Worm (Caenorhabditis elegans) whole organism, L2 larva: ENCODE data around the gene delm-1.
A peak's percentile ranks its signal among the peaks of the same experiment; 100 is the strongest.

Experiments
- C34F6.9 ChIP-seq: fragments of 150-350 bp; optimal IDR thresholded peaks from 2 replicates; lab custom pipeline; 2014; ENCODE audit warnings: missing biosample characterization, missing genetic modification characterization
- R02D3.7 ChIP-seq: fragments of 150-350 bp; optimal IDR thresholded peaks from 2 replicates; lab custom pipeline; 2014; ENCODE audit warnings: missing biosample characterization, missing genetic modification characterization
- Y55F3AM.14 ChIP-seq: fragments of 200-800 bp; sonication (Bioruptor generic); optimal IDR thresholded peaks from 2 replicates; lab custom pipeline; 2018; ENCODE audit warnings: mild to moderate bottlenecking, missing genetic modification characterization, missing compliant biosample characterization
- ZK546.5 ChIP-seq: sonication (generic microtip); optimal IDR thresholded peaks from 2 replicates; lab custom pipeline; 2017; ENCODE audit warnings: missing biosample characterization, missing genetic modification characterization
- aly-2 ChIP-seq: fragments of 150-350 bp; optimal IDR thresholded peaks from 2 replicates; lab custom pipeline; 2014; ENCODE audit warnings: missing biosample characterization, missing genetic modification characterization
- ama-1 ChIP-seq: fragments of 150-350 bp; optimal IDR thresholded peaks from 2 replicates; lab custom pipeline; 2018; ENCODE audit warnings: inconsistent platforms
- blmp-1 ChIP-seq: sonication (generic microtip); optimal IDR thresholded peaks from 2 replicates; lab custom pipeline; 2017; ENCODE audit warnings: missing genetic modification characterization, mild to moderate bottlenecking, missing compliant biosample characterization, antibody characterized with exemption, moderate library complexity; ENCODE audit not compliant: insufficient read depth
- ceh-16 ChIP-seq: fragments of 150-350 bp; optimal IDR thresholded peaks from 2 replicates; lab custom pipeline; 2014; ENCODE audit warnings: missing biosample characterization, missing genetic modification characterization
- ceh-82 ChIP-seq: fragments of 150-350 bp; optimal IDR thresholded peaks from 2 replicates; lab custom pipeline; 2014; ENCODE audit warnings: missing biosample characterization, missing genetic modification characterization
- crh-2 ChIP-seq: sonication (generic microtip); optimal IDR thresholded peaks from 2 replicates; lab custom pipeline; 2017; ENCODE audit warnings: missing biosample characterization, missing genetic modification characterization
- dmd-4 ChIP-seq: sonication (generic microtip); optimal IDR thresholded peaks from 2 replicates; lab custom pipeline; 2017; ENCODE audit warnings: missing biosample characterization, missing genetic modification characterization
- egl-27 ChIP-seq: sonication (generic microtip); optimal IDR thresholded peaks from 3 replicates; lab custom pipeline; 2017; ENCODE audit warnings: missing biosample characterization, missing genetic modification reagents, missing genetic modification characterization
- elt-1 ChIP-seq: fragments of 150-350 bp; optimal IDR thresholded peaks from 2 replicates; lab custom pipeline; 2014; ENCODE audit warnings: missing biosample characterization, missing genetic modification characterization
- fos-1 ChIP-seq: fragments of 150-350 bp; optimal IDR thresholded peaks from 2 replicates; lab custom pipeline; 2014; ENCODE audit warnings: missing biosample characterization, missing genetic modification characterization
- gmeb-1 ChIP-seq: fragments of 150-350 bp; optimal IDR thresholded peaks from 2 replicates; lab custom pipeline; 2014; ENCODE audit warnings: missing biosample characterization, missing genetic modification characterization
- lin-11 ChIP-seq: fragments of 150-350 bp; sonication (generic microtip); optimal IDR thresholded peaks from 2 replicates; lab custom pipeline; 2014; ENCODE audit warnings: missing biosample characterization, missing genetic modification characterization, inconsistent platforms, mixed read lengths
- lin-13 ChIP-seq: fragments of 150-350 bp; optimal IDR thresholded peaks from 2 replicates; lab custom pipeline; 2014; ENCODE audit warnings: missing biosample characterization, missing genetic modification reagents, missing genetic modification characterization
- lin-39 ChIP-seq: fragments of 150-350 bp; optimal IDR thresholded peaks from 2 replicates; lab custom pipeline; 2014; ENCODE audit warnings: missing biosample characterization, missing genetic modification reagents, missing genetic modification characterization
- lsy-2 ChIP-seq, 2 experiments: fragments of 150-350 bp in 1 of 2; sonication (generic microtip) in 1 of 2; optimal IDR thresholded peaks; 2 replicates each; lab custom pipeline; 2014 to 2017; ENCODE audit warnings: missing biosample characterization in 2 of 2, missing genetic modification characterization in 2 of 2
- mab-5 ChIP-seq: fragments of 150-350 bp; optimal IDR thresholded peaks from 2 replicates; lab custom pipeline; 2014; ENCODE audit warnings: missing biosample characterization, missing genetic modification characterization
- mbf-1 ChIP-seq: sonication (generic microtip); optimal IDR thresholded peaks from 2 replicates; lab custom pipeline; 2017; ENCODE audit warnings: missing biosample characterization, missing genetic modification characterization
- mdl-1 ChIP-seq, 2 experiments: fragments of 150-350 bp in 1 of 2; sonication (generic microtip) in 1 of 2; optimal IDR thresholded peaks; 2 replicates each; lab custom pipeline; 2017; ENCODE audit warnings: missing biosample characterization in 2 of 2, missing genetic modification characterization in 2 of 2
- nhr-10 ChIP-seq: sonication (generic microtip); optimal IDR thresholded peaks from 2 replicates; lab custom pipeline; 2017; ENCODE audit warnings: missing biosample characterization, missing genetic modification characterization
- nhr-11 ChIP-seq: fragments of 150-350 bp; optimal IDR thresholded peaks from 2 replicates; lab custom pipeline; 2014; ENCODE audit warnings: missing biosample characterization, missing genetic modification characterization
- nhr-12 ChIP-seq: fragments of 150-350 bp; optimal IDR thresholded peaks from 2 replicates; lab custom pipeline; 2014; ENCODE audit warnings: missing biosample characterization, missing genetic modification characterization
- nhr-129 ChIP-seq: fragments of 150-350 bp; optimal IDR thresholded peaks from 2 replicates; lab custom pipeline; 2014; ENCODE audit warnings: missing biosample characterization, missing genetic modification characterization
- nhr-21 ChIP-seq: fragments of 150-350 bp; optimal IDR thresholded peaks from 2 replicates; lab custom pipeline; 2014; ENCODE audit warnings: missing biosample characterization, missing genetic modification characterization
- nhr-23 ChIP-seq: fragments of 150-350 bp; optimal IDR thresholded peaks from 2 replicates; lab custom pipeline; 2014; ENCODE audit warnings: missing biosample characterization, missing genetic modification reagents, missing genetic modification characterization
- nhr-237 ChIP-seq: fragments of 150-350 bp; optimal IDR thresholded peaks from 2 replicates; lab custom pipeline; 2014; ENCODE audit warnings: missing biosample characterization, missing genetic modification characterization
- nhr-25 ChIP-seq: fragments of 150-350 bp; sonication (generic microtip); optimal IDR thresholded peaks from 3 replicates; lab custom pipeline; 2014; ENCODE audit warnings: missing biosample characterization, missing genetic modification characterization
- nhr-6 ChIP-seq: fragments of 150-350 bp; optimal IDR thresholded peaks from 2 replicates; lab custom pipeline; 2014; ENCODE audit warnings: missing biosample characterization, missing genetic modification characterization
- nhr-77 ChIP-seq: fragments of 150-350 bp; optimal IDR thresholded peaks from 2 replicates; lab custom pipeline; 2014; ENCODE audit warnings: missing biosample characterization, missing genetic modification characterization
- peb-1 ChIP-seq: fragments of 150-350 bp; optimal IDR thresholded peaks from 2 replicates; lab custom pipeline; 2014; ENCODE audit warnings: missing biosample characterization, missing genetic modification characterization
- sem-4 ChIP-seq: fragments of 150-350 bp; optimal IDR thresholded peaks from 2 replicates; lab custom pipeline; 2014; ENCODE audit warnings: missing biosample characterization, missing genetic modification reagents, missing genetic modification characterization
- skn-1 ChIP-seq: sonication (generic microtip); optimal IDR thresholded peaks from 2 replicates; lab custom pipeline; 2017; ENCODE audit warnings: missing biosample characterization, missing genetic modification characterization
- sma-3 ChIP-seq: sonication (generic microtip); optimal IDR thresholded peaks from 2 replicates; lab custom pipeline; 2016; ENCODE audit warnings: missing genetic modification reagents, missing genetic modification characterization, missing compliant biosample characterization
- sma-9 ChIP-seq, 2 experiments: fragments of 150-350 bp in 1 of 2; sonication (generic microtip) in 1 of 2; optimal IDR thresholded peaks; 2 replicates each; lab custom pipeline; 2014 to 2016; ENCODE audit warnings: missing genetic modification characterization in 2 of 2, mild to moderate bottlenecking in 1 of 2, missing biosample characterization in 1 of 2, missing compliant biosample characterization in 1 of 2, missing genetic modification reagents in 1 of 2, moderate library complexity in 1 of 2
- snpc-4 ChIP-seq: fragments of 150-350 bp; optimal IDR thresholded peaks from 2 replicates; lab custom pipeline; 2014; ENCODE audit warnings: missing biosample characterization, missing genetic modification characterization
- unc-39 ChIP-seq: fragments of 150-350 bp; optimal IDR thresholded peaks from 2 replicates; lab custom pipeline; 2014; ENCODE audit warnings: missing biosample characterization, missing genetic modification characterization
- unc-55 ChIP-seq: fragments of 150-350 bp; sonication (generic microtip); optimal IDR thresholded peaks from 3 replicates; lab custom pipeline; 2014; ENCODE audit warnings: missing biosample characterization, missing genetic modification reagents, missing genetic modification characterization
- unc-62 ChIP-seq: fragments of 150-350 bp; optimal IDR thresholded peaks from 2 replicates; lab custom pipeline; 2014; ENCODE audit warnings: missing biosample characterization, missing genetic modification reagents, missing genetic modification characterization
- zag-1 ChIP-seq: fragments of 150-350 bp; optimal IDR thresholded peaks from 2 replicates; lab custom pipeline; 2014; ENCODE audit warnings: missing biosample characterization, missing genetic modification characterization
- ztf-1 ChIP-seq: fragments of 200-800 bp; sonication (Bioruptor generic); conservative IDR thresholded peaks from 2 replicates; pipeline ENCODE4 v1.3.6; 2022; ENCODE audit warnings: missing genetic modification characterization, missing compliant biosample characterization

delm-1 gene

ce11 chrIV:9146819-9147518, 11.7 kb upstream of the delm-1 start, which contains the start of the genes rpb-12 and aly-2:
Gene rpb-12 (minus strand): TSS chrIV:9146869.
Gene aly-2 (plus strand): TSS chrIV:9147468.
- TF ChIP-seq blmp-1 (tag; lab: Kevin White, UChicago), result no peak
- TF ChIP-seq ama-1 (lab: Kevin White, UChicago), result no peak
- peak; percentile 39 for TF ChIP-seq sem-4 (tag; lab: Kevin White, UChicago)
- TF ChIP-seq zag-1 (tag; lab: Kevin White, UChicago), result no peak
- TF ChIP-seq mbf-1 (tag; lab: Kevin White, UChicago), result no peak
- TF ChIP-seq lin-13 (GFP tag; lab: Kevin White, UChicago), result peak; percentile 57
- TF ChIP-seq sma-3 (GFP tag; lab: Kevin White, UChicago), result peak; percentile 9
- TF ChIP-seq C34F6.9 (tag; lab: Kevin White, UChicago), result peak; percentile 75
- TF ChIP-seq ztf-1 (GFP tag; lab: Robert Waterston, UW), result no peak
- no peak for TF ChIP-seq aly-2
- TF ChIP-seq unc-62 (GFP tag; lab: Kevin White, UChicago), result no peak
- peak; percentile 11 for TF ChIP-seq egl-27
- TF ChIP-seq mdl-1 (tag; optimal IDR thresholded peaks at IDR 0.05; lab: Kevin White, UChicago), result no peak
- TF ChIP-seq fos-1 (tag; lab: Kevin White, UChicago), result peak; percentile 33
- no peak for TF ChIP-seq elt-1
- peak; percentile 35 for TF ChIP-seq lin-11 (tag; lab: Kevin White, UChicago)
- peak; percentile 35 to 73 for TF ChIP-seq lsy-2 (tag; optimal IDR thresholded peaks at IDR 0.05; lab: Kevin White, UChicago)
- no peak for TF ChIP-seq Y55F3AM.14
- no peak for TF ChIP-seq nhr-11 (tag; lab: Kevin White, UChicago)
- TF ChIP-seq unc-55 (GFP tag; lab: Kevin White, UChicago), result peak; percentile 85
- peak; percentile 65 for TF ChIP-seq crh-2 (tag; lab: Kevin White, UChicago)
- peak; percentile 62 for TF ChIP-seq nhr-129
- TF ChIP-seq nhr-6, result peak; percentile 45
- peak; percentile 28 for TF ChIP-seq snpc-4 (tag; lab: Kevin White, UChicago)
- TF ChIP-seq peb-1, result no peak
- peak; percentile 60 for TF ChIP-seq gmeb-1 (tag; lab: Kevin White, UChicago)
- TF ChIP-seq nhr-25 (tag; lab: Kevin White, UChicago), result no peak
- TF ChIP-seq nhr-12 (tag; lab: Kevin White, UChicago), result no peak

- TF ChIP-seq skn-1 (tag; lab: Kevin White, UChicago) (no peak), nhr-12 (tag; lab: Kevin White, UChicago) (no peak), ztf-1 (GFP tag; lab: Robert Waterston, UW) (no peak), ceh-82 (tag; lab: Kevin White, UChicago) (no peak), nhr-237 (tag; lab: Kevin White, UChicago) (no peak), dmd-4 (tag; lab: Kevin White, UChicago) (no peak), fos-1 (tag; lab: Kevin White, UChicago) (no peak), crh-2 (tag; lab: Kevin White, UChicago) (no peak), nhr-21 (tag; lab: Kevin White, UChicago) (no peak), zag-1 (tag; lab: Kevin White, UChicago) (no peak), ZK546.5 (tag; lab: Kevin White, UChicago) (no peak), nhr-23 (no peak), R02D3.7 (tag; lab: Kevin White, UChicago) (no peak), unc-39 (tag; lab: Kevin White, UChicago) (no peak), sma-9 (GFP tag; optimal IDR thresholded peaks at IDR 0.05; lab: Kevin White, UChicago) (no peak), sma-9 (tag; optimal IDR thresholded peaks at IDR 0.05; lab: Kevin White, UChicago) (no peak), nhr-11 (tag; lab: Kevin White, UChicago) (no peak), mab-5 (tag; lab: Kevin White, UChicago) (no peak)
These were observed 10.8 kb upstream of the delm-1 start, which contains the start of gene daf-10 for ce11 chrIV:9146111-9146510. Gene daf-10 (minus strand): TSS chrIV:9146211.

DNA sequence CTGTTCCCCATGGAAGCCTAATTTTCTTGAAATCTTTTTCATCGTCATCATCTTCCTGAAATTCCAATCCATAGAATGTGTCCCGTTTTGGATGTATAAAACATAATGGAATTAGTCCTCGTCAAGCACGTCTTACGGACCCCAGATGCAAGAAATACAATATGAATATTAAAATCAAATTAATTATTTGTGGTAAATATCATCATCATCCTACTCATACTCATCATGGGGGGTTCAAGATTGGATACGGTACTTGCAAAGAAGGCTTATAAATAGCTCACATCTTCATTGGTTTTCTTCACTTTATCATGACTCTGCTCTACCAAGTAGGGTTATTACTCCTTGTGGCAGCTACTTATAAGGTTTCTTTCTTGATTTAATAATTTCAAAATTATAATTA, 9.1 kb upstream of the delm-1 start, which contains the start of gene flp-1:
Gene flp-1, plus strand, starts transcription at position 301 of the 400 bp plus-strand sequence.
- TF ChIP-seq nhr-25 (tag; lab: Kevin White, UChicago) (no peak), nhr-129 (no peak), lin-39 (tag; lab: Kevin White, UChicago) (no peak), nhr-10 (no peak), unc-55 (GFP tag; lab: Kevin White, UChicago) (no peak), crh-2 (tag; lab: Kevin White, UChicago) (no peak), egl-27 (no peak), ztf-1 (GFP tag; lab: Robert Waterston, UW) (no peak), ceh-16 (tag; lab: Kevin White, UChicago) (no peak), ama-1 (lab: Kevin White, UChicago) (no peak), nhr-21 (tag; lab: Kevin White, UChicago) (no peak), nhr-77 (tag; lab: Kevin White, UChicago) (no peak), fos-1 (tag; lab: Kevin White, UChicago) (no peak), sem-4 (tag; lab: Kevin White, UChicago) (no peak), nhr-6 (no peak), skn-1 (tag; lab: Kevin White, UChicago) (no peak), sma-9 (GFP tag; optimal IDR thresholded peaks at IDR 0.05; lab: Kevin White, UChicago) (no peak), sma-9 (tag; optimal IDR thresholded peaks at IDR 0.05; lab: Kevin White, UChicago) (no peak), elt-1 (no peak)
